Worm (Caenorhabditis elegans): ENCODE results near the gene srv-27.

DNA sequence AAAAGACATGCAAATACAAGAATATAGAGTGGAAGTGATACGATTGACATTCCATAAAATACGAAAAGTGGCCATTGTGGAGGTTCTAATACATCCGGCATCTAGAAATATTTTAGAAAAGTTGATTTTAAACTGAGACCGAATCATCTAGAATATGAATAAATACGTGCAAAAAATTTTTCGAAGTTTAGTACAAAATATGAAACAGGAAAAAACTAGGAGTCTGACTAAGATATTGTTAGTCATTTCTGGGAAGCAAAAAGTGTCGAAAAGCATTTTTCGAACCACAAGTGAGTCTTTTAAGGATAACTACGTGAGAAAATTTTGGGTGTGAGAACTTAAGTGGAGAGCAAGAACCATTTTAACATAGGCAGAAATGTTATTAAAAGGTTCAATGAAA is 16.0 kb downstream of the srv-27 start, which contains the start of gene srv-32:
- no peak for TF ChIP-seq zag-1 (tag; optimal IDR thresholded peaks at IDR 0.05)
- no peak for TF ChIP-seq elt-3 (tag; optimal IDR thresholded peaks at IDR 0.05)
- TF ChIP-seq mdl-1 (tag; optimal IDR thresholded peaks at IDR 0.05), result no peak
- TF ChIP-seq nhr-25 (tag; optimal IDR thresholded peaks at IDR 0.05), result no peak
- TF ChIP-seq unc-39 (tag; optimal IDR thresholded peaks at IDR 0.05), result no peak
